Worm (Caenorhabditis elegans): ENCODE measurements around the gene T13C5.3.

The T13C5.3 gene

DNA sequence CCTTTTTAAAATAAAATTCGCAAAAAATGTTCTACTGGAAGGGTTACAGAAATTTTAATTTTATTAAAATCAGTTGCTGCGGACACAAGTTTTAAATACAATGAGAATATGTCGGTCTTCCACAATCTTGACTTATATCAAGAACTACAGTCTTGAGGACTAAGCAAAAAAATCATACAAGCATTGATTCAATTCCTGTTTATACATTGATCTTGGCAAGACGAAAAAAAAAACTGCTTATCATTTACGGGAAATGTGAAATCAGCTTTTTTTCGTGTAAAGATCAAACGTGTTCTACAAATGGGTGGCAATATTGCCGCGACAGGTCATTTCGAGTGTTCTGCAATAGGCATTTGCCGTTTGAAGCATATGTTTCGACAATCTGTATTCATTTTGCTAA, 6.4 kb downstream of the T13C5.3 start, which contains the start of gene T13C5.2:
Gene T13C5.2, plus strand, starts transcription at position 301 of the 400 bp plus-strand sequence.
- TF ChIP-seq mls-2 (tag; optimal IDR thresholded peaks at IDR 0.05) (no peak), lin-32 (GFP tag; optimal IDR thresholded peaks at IDR 0.05) (no peak), nhr-28 (tag; optimal IDR thresholded peaks at IDR 0.05) (no peak), sptf-1 (tag; optimal IDR thresholded peaks at IDR 0.05) (no peak), mab-5 (tag; optimal IDR thresholded peaks at IDR 0.05) (no peak), unc-39 (tag; optimal IDR thresholded peaks at IDR 0.05) (no peak), ztf-11 (tag; optimal IDR thresholded peaks at IDR 0.05) (no peak), lin-13 (tag; optimal IDR thresholded peaks at IDR 0.05) (no peak), tbx-8 (GFP tag; optimal IDR thresholded peaks at IDR 0.05) (no peak), ham-2 (GFP tag; optimal IDR thresholded peaks at IDR 0.05) (no peak)

DNA sequence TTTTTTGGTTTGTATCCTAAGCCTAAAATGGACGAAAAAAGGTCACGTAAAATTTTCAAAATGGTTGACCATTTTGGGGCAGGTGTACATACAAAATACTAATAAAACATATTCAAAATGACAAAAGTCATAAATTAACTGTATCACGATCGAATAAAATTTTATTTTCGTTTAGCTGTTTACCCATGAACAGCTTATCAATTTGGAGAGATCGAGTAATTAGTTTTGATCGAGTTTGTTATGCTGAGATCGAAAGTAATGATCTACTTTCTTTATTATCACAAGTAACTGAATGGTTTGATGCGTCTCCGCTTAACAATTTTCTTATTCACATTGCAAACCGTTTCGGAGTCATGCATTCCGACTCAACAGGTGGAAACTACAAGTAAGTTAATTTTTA, 9.5 kb downstream of the T13C5.3 start, which contains the start of gene T13C5.10:
Gene T13C5.10, plus strand, starts transcription at position 301 of the 400 bp plus-strand sequence.
- TF ChIP-seq ztf-11 (tag; optimal IDR thresholded peaks at IDR 0.05) (no peak), mls-2 (tag; optimal IDR thresholded peaks at IDR 0.05) (no peak), drap-1 (GFP tag; optimal IDR thresholded peaks at IDR 0.05) (no peak), nhr-28 (tag; optimal IDR thresholded peaks at IDR 0.05) (no peak), nhr-12 (tag; optimal IDR thresholded peaks at IDR 0.05) (no peak), mep-1 (tag; optimal IDR thresholded peaks at IDR 0.05) (no peak), sem-2 (GFP tag; optimal IDR thresholded peaks at IDR 0.05) (no peak), ham-2 (GFP tag; optimal IDR thresholded peaks at IDR 0.05) (no peak), nhr-76 (tag; optimal IDR thresholded peaks at IDR 0.05) (no peak), elt-3 (tag; optimal IDR thresholded peaks at IDR 0.05) (no peak), bed-3 (GFP tag; optimal IDR thresholded peaks at IDR 0.05) (no peak), hlh-1 (tag; optimal IDR thresholded peaks at IDR 0.05) (no peak), nhr-2 (tag; optimal IDR thresholded peaks at IDR 0.05) (no peak), flh-1 (GFP tag; optimal IDR thresholded peaks at IDR 0.05) (no peak)

DNA sequence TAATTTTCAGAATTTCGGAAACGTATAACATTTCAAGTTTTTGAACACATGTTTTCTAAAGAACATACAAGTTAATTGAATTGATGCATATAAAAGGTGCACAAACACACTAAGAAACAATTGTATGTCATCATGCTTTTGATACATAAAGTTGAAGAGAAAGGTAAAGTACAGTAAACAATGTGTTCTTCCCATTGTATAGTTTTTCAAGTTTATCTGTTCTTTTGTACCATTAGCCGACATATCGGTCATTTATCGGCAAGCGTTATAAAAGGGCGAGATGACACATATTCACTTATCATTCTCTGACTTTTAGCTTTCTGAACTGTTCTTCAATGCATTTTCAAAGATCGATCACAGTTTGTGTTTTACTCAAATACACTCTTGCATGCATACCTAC, 11.6 kb downstream of the T13C5.3 start, which contains the start of gene T13C5.9:
Gene T13C5.9, plus strand, starts transcription at position 301 of the 400 bp plus-strand sequence.
- TF ChIP-seq snpc-4 (tag; optimal IDR thresholded peaks at IDR 0.05): no peak
- TF ChIP-seq drap-1 (GFP tag; optimal IDR thresholded peaks at IDR 0.05): no peak
- TF ChIP-seq lin-32 (GFP tag; optimal IDR thresholded peaks at IDR 0.05): no peak
- TF ChIP-seq nhr-76 (tag; optimal IDR thresholded peaks at IDR 0.05): no peak
- TF ChIP-seq M03D4.4 (tag; optimal IDR thresholded peaks at IDR 0.05): no peak
- TF ChIP-seq ces-1 (GFP tag; optimal IDR thresholded peaks at IDR 0.05): no peak
- no peak for TF ChIP-seq unc-62 (GFP tag; optimal IDR thresholded peaks at IDR 0.05)
- no peak for TF ChIP-seq nhr-12 (tag; optimal IDR thresholded peaks at IDR 0.05)
- no peak for TF ChIP-seq sptf-1 (tag; optimal IDR thresholded peaks at IDR 0.05)

DNA sequence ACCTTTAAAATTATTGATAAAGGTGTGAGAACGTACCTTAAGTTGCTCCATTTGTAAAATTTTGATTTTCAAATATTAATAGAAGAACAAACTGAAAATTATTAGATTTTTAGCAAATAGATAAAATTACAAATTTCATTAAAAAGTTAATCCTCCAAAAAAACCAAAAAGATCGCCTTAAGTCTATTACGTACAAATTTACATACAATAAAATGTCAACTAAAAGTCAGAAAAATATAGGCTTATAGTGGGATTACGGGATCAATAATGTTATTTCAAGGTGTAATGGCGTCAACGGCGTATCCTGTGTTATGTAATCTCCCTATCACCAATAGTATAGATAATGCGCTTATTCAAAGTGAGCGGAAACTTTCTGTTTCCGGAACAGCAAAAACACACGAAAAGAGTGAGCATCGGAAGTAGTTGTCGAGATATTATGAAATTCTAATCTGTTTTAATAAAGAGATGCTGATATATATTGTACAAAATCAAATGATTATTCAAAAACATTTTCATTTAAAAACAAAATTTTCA, 15.9 kb downstream of the T13C5.3 start, which contains the start of gene ceh-54:
Gene ceh-54, minus strand, starts transcription at position 51 of the 534 bp plus-strand sequence.
- TF ChIP-seq cnd-1 (tag; optimal IDR thresholded peaks at IDR 0.05) (no peak), sem-2 (GFP tag; optimal IDR thresholded peaks at IDR 0.05) (no peak), mab-5 (tag; optimal IDR thresholded peaks at IDR 0.05) (no peak), unc-120 (tag; optimal IDR thresholded peaks at IDR 0.05; ENCODE audit: poor library complexity, severe bottlenecking) (no peak), sptf-1 (tag; optimal IDR thresholded peaks at IDR 0.05) (no peak), ham-2 (GFP tag; optimal IDR thresholded peaks at IDR 0.05) (no peak), ztf-11 (tag; optimal IDR thresholded peaks at IDR 0.05) (no peak), nhr-2 (tag; optimal IDR thresholded peaks at IDR 0.05) (no peak), ces-1 (GFP tag; optimal IDR thresholded peaks at IDR 0.05) (no peak), tbx-8 (GFP tag; optimal IDR thresholded peaks at IDR 0.05) (no peak), lin-13 (tag; optimal IDR thresholded peaks at IDR 0.05) (no peak), zip-8 (tag; optimal IDR thresholded peaks at IDR 0.05) (no peak), bed-3 (GFP tag; optimal IDR thresholded peaks at IDR 0.05) (no peak), unc-39 (tag; optimal IDR thresholded peaks at IDR 0.05) (no peak), nhr-28 (tag; optimal IDR thresholded peaks at IDR 0.05) (no peak), elt-1 (tag; optimal IDR thresholded peaks at IDR 0.05; ENCODE audit: borderline replicate concordance, insufficient read depth) (no peak), lsy-2 (tag; optimal IDR thresholded peaks at IDR 0.05) (no peak), nhr-237 (tag; optimal IDR thresholded peaks at IDR 0.05) (no peak), ceh-39 (tag; optimal IDR thresholded peaks at IDR 0.05) (no peak)

DNA sequence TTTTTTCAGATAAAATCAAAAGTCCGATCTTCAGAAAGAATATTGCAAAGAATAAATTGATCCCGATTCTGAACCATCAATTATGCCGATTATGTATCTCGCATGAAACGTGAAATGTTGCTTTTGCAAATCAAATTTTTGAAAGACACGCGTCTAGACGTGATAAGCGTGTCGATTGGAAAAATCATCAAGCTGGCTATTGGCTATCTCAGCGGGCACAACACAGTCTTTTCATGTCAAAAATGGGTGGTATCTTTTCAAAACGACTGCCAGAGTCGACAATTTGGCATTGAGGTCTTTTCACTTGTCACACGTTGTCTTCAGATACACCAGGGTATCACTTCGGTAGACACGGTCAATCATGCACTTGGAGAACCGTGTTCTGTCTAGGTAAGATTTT, 18.3 kb downstream of the T13C5.3 start, which contains the start of gene daf-9:
Gene daf-9, plus strand, starts transcription at position 301 of the 400 bp plus-strand sequence.
- TF ChIP-seq bed-3 (GFP tag; optimal IDR thresholded peaks at IDR 0.05) (no peak), ceh-39 (tag; optimal IDR thresholded peaks at IDR 0.05) (no peak), sptf-1 (tag; optimal IDR thresholded peaks at IDR 0.05) (no peak), nhr-12 (tag; optimal IDR thresholded peaks at IDR 0.05) (no peak)
